Worm (Caenorhabditis elegans): Measurements from ENCODE around the gene H03A11.13.

DNA sequence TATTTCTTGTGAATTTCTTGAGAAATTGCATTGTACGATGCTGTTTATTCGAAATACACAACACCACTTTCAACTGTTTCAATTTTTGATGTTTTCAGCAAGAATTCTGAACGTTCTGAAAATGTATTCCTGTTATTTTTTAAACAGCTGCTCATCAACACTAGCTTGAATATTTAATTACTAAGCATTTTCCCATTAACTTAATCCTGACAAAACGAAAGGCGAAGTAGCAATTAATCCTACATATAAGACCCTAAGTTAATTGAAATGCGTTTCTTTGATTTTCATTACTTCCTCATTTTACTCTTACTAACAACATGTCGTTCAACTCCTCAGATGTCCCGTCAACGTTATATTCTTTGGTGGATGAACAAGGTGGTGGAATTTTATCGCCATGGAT, 44.6 kb downstream of the H03A11.13 start, which contains the start of gene ocr-3:
- TF ChIP-seq ama-1 (optimal IDR thresholded peaks at IDR 0.05) = no peak
- no peak for TF ChIP-seq B0310.2 (tag; optimal IDR thresholded peaks at IDR 0.05)
- no peak for TF ChIP-seq hnd-1 (tag; optimal IDR thresholded peaks at IDR 0.05)
